In the genomic region with DNA sequence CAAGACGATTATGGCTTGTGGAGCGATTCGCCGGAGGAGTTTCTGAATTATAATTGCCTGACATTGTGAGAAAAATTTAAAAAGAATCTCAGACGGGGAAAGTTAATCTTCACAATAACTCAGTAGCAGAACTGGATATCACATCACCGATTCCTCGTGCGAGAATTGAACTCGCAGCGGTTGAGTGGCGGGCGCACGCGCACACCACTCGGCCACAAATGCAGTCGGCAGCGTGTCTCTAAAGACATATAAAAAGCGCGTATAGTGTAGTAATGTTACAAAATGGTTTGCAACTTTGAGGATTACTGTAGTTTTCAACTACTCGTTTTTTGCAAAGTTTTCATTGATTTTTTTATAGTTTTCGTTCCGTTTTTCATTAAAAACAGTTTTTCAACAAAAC, we compare ENCODE assay signal across 3 worm cellular contexts.
TF ChIP-seq lines count a peak whose summit lies in the region.

No protein-coding gene starts in this region.

TF ChIP-seq in whole organism, L1 larva, 84 proteins besides CTCF, POLR2A, EP300 and RAD21 (continued from another document and continues in another):
- TF ChIP-seq zip-4 (GFP tag; optimal IDR thresholded peaks at IDR 0.05; lab: Kevin White, UChicago): peak; percentile 15
- TF ChIP-seq dsc-1 (tag; optimal IDR thresholded peaks at IDR 0.05; lab: Kevin White, UChicago): peak; percentile 62
- peak; percentile 16 for TF ChIP-seq unc-86 (tag; optimal IDR thresholded peaks at IDR 0.05; lab: Kevin White, UChicago)
- TF ChIP-seq mdl-1 (tag; optimal IDR thresholded peaks at IDR 0.05; lab: Kevin White, UChicago): peak in 1 of 2 experiments; percentile 85
- TF ChIP-seq irx-1 (tag; optimal IDR thresholded peaks at IDR 0.05; lab: Kevin White, UChicago): peak; percentile 1
- TF ChIP-seq snpc-4 (tag; optimal IDR thresholded peaks at IDR 0.05; lab: Kevin White, UChicago): peak; percentile 51
- peak; percentile 79 for TF ChIP-seq nhr-85 (tag; lab: Kevin White, UChicago)
- TF ChIP-seq rnt-1 (tag; optimal IDR thresholded peaks at IDR 0.05; lab: Kevin White, UChicago): peak; percentile 79
- TF ChIP-seq elt-3 (tag; optimal IDR thresholded peaks at IDR 0.05; lab: Kevin White, UChicago): peak in 2 of 6 experiments; percentile 34 to 51
- TF ChIP-seq sptf-1 (tag; optimal IDR thresholded peaks at IDR 0.05; lab: Kevin White, UChicago): no peak
- peak; percentile 72 to 91 for TF ChIP-seq lsy-2 (tag; optimal IDR thresholded peaks at IDR 0.05; lab: Kevin White, UChicago)
- TF ChIP-seq elt-2 (tag; optimal IDR thresholded peaks at IDR 0.05; lab: Kevin White, UChicago): peak; percentile 50
- peak; percentile 48 for TF ChIP-seq vab-15 (tag; optimal IDR thresholded peaks at IDR 0.05; lab: Kevin White, UChicago)
- peak; percentile 19 for TF ChIP-seq egl-13 (tag; optimal IDR thresholded peaks at IDR 0.05; lab: Kevin White, UChicago)
- no peak for TF ChIP-seq C34B4.2 (tag; optimal IDR thresholded peaks at IDR 0.05; lab: Kevin White, UChicago)
- TF ChIP-seq jun-1 (tag; optimal IDR thresholded peaks at IDR 0.05; lab: Kevin White, UChicago): peak; percentile 63
- peak; percentile 70 for TF ChIP-seq fkh-8 (tag; optimal IDR thresholded peaks at IDR 0.05; lab: Kevin White, UChicago)
- TF ChIP-seq lin-15B (tag; optimal IDR thresholded peaks at IDR 0.05; lab: Kevin White, UChicago): peak; percentile 37
- TF ChIP-seq F16B12.6 (tag; optimal IDR thresholded peaks at IDR 0.05; lab: Kevin White, UChicago): peak; percentile 46
- peak; percentile 19 to 61 (median 59) for TF ChIP-seq dpl-1 (GFP tag; optimal IDR thresholded peaks at IDR 0.05; lab: Kevin White, UChicago)
- peak; percentile 41 for TF ChIP-seq nhr-77 (tag; optimal IDR thresholded peaks at IDR 0.05; lab: Kevin White, UChicago)
- TF ChIP-seq pax-3 (tag; optimal IDR thresholded peaks at IDR 0.05; lab: Kevin White, UChicago): no peak
- TF ChIP-seq unc-130 (tag; optimal IDR thresholded peaks at IDR 0.05; lab: Kevin White, UChicago): peak; percentile 73
- TF ChIP-seq ama-1 (optimal IDR thresholded peaks at IDR 0.05; lab: Kevin White, UChicago): no peak
- no peak for TF ChIP-seq nhr-12 (tag; optimal IDR thresholded peaks at IDR 0.05; lab: Kevin White, UChicago)
- no peak for TF ChIP-seq Y116A8C.19 (tag; optimal IDR thresholded peaks at IDR 0.05; lab: Kevin White, UChicago; ENCODE audit: borderline replicate concordance)
- peak; percentile 54 to 62 for TF ChIP-seq efl-1 (optimal IDR thresholded peaks at IDR 0.05; lab: Kevin White, UChicago)
- TF ChIP-seq efl-1 (GFP tag; optimal IDR thresholded peaks at IDR 0.05 in 1 of 2; lab: Kevin White, UChicago): peak; percentile 50 to 96
- peak; percentile 68 for TF ChIP-seq nhr-20 (tag; optimal IDR thresholded peaks at IDR 0.05; lab: Kevin White, UChicago)
- TF ChIP-seq aly-2 (tag; optimal IDR thresholded peaks at IDR 0.05; lab: Kevin White, UChicago): peak; percentile 69
- peak; percentile 53 for TF ChIP-seq xbp-1 (tag; optimal IDR thresholded peaks at IDR 0.05; lab: Kevin White, UChicago)
- TF ChIP-seq fkh-10 (GFP tag; optimal IDR thresholded peaks at IDR 0.05; lab: Kevin White, UChicago): peak; percentile 40
- TF ChIP-seq swsn-7 (tag; optimal IDR thresholded peaks at IDR 0.05; lab: Kevin White, UChicago): peak; percentile 70
- TF ChIP-seq ceh-88 (GFP tag; IDR thresholded peaks at IDR 0.05; lab: Robert Waterston, UW): peak; percentile 60
- TF ChIP-seq lin-14 (GFP tag; optimal IDR thresholded peaks at IDR 0.05; lab: Kevin White, UChicago): no peak
- peak; percentile 85 for TF ChIP-seq mep-1 (tag; optimal IDR thresholded peaks at IDR 0.05; lab: Kevin White, UChicago)
- no peak for TF ChIP-seq hlh-17 (GFP tag; optimal IDR thresholded peaks at IDR 0.05; lab: Kevin White, UChicago; ENCODE audit: borderline replicate concordance)
- TF ChIP-seq nhr-71 (tag; optimal IDR thresholded peaks at IDR 0.05; lab: Kevin White, UChicago): peak; percentile 80
- TF ChIP-seq nhr-47 (tag; optimal IDR thresholded peaks at IDR 0.05; lab: Kevin White, UChicago): peak; percentile 78
- peak; percentile 82 for TF ChIP-seq lir-3 (tag; optimal IDR thresholded peaks at IDR 0.05; lab: Kevin White, UChicago; ENCODE audit: poor library complexity)
- TF ChIP-seq skn-1 (tag; optimal IDR thresholded peaks at IDR 0.05; lab: Kevin White, UChicago): peak; percentile 41
- TF ChIP-seq nhr-237 (tag; optimal IDR thresholded peaks at IDR 0.05; lab: Kevin White, UChicago): no peak

TF ChIP-seq in whole organism, L3 larva, 47 proteins besides CTCF, POLR2A, EP300 and RAD21 (continued from another document):
- TF ChIP-seq hmg-11 (tag; optimal IDR thresholded peaks at IDR 0.05; lab: Kevin White, UChicago) (peak; percentile 93), aly-2 (tag; optimal IDR thresholded peaks at IDR 0.05; lab: Kevin White, UChicago) (no peak)

TF ChIP-seq in whole organism, young adult, 124 proteins besides CTCF, POLR2A, EP300 and RAD21 (continued from another document and continues in another):
- TF ChIP-seq snpc-3.4 (tag; optimal IDR thresholded peaks at IDR 0.05; lab: Kevin White, UChicago) (peak; percentile 93), F10E7.11 (tag; optimal IDR thresholded peaks at IDR 0.05; lab: Kevin White, UChicago) (peak; percentile 92), egrh-3 (GFP tag; IDR thresholded peaks at IDR 0.05; lab: Robert Waterston, UW) (peak; percentile 50), lin-54 (GFP tag; optimal IDR thresholded peaks at IDR 0.05; lab: Kevin White, UChicago) (peak; percentile 81), B0035.1 (tag; optimal IDR thresholded peaks at IDR 0.05; lab: Kevin White, UChicago) (peak; percentile 76), F39B2.1 (GFP tag; IDR thresholded peaks at IDR 0.05; lab: Robert Waterston, UW) (peak; percentile 85; the same call in 1 of the 2 replicates), nhr-27 (tag; optimal IDR thresholded peaks at IDR 0.05; lab: Kevin White, UChicago) (peak; percentile 97), B0336.3 (GFP tag; IDR thresholded peaks at IDR 0.05; lab: Robert Waterston, UW) (peak; percentile 87), rpc-1 (optimal IDR thresholded peaks at IDR 0.05; lab: Kevin White, UChicago) (peak; percentile 84), rpc-1 (tag; optimal IDR thresholded peaks at IDR 0.05; lab: Kevin White, UChicago) (peak; percentile 99), madf-10 (tag; optimal IDR thresholded peaks at IDR 0.05; lab: Kevin White, UChicago) (peak; percentile 87), ztf-3 (GFP tag; optimal IDR thresholded peaks at IDR 0.05; lab: Kevin White, UChicago) (peak; percentile 41), B0019.2 (GFP tag; conservative IDR thresholded peaks at IDR 0.05; lab: Robert Waterston, UW) (peak; percentile 72), madf-8 (GFP tag; conservative IDR thresholded peaks at IDR 0.05; lab: Robert Waterston, UW) (peak; percentile 49), ama-1 (optimal IDR thresholded peaks at IDR 0.05; lab: Kevin White, UChicago) (no peak), ama-1 (GFP tag; optimal IDR thresholded peaks at IDR 0.05; lab: Kevin White, UChicago) (peak; percentile 92 to 93), lin-26 (GFP tag; IDR thresholded peaks at IDR 0.05; lab: Robert Waterston, UW) (peak; percentile 99), Y53G8AR.9 (GFP tag; conservative IDR thresholded peaks at IDR 0.05; lab: Robert Waterston, UW) (peak; percentile 83; the same call in 1 of the 2 replicates), unc-62 (GFP tag; optimal IDR thresholded peaks at IDR 0.05; lab: Kevin White, UChicago) (no peak), hmg-20 (GFP tag; IDR thresholded peaks at IDR 0.05; lab: Robert Waterston, UW) (peak; percentile 88), ztf-26 (tag; optimal IDR thresholded peaks at IDR 0.05; lab: Kevin White, UChicago) (peak; percentile 87), mxl-1 (tag; optimal IDR thresholded peaks at IDR 0.05; lab: Kevin White, UChicago) (peak; percentile 98), snpc-1.1 (tag; optimal IDR thresholded peaks at IDR 0.05; lab: Kevin White, UChicago; ENCODE audit: insufficient read depth) (peak; percentile 82), ccch-3 (GFP tag; optimal IDR thresholded peaks at IDR 0.05; lab: Kevin White, UChicago) (peak; percentile 67), Y79H2A.3 (GFP tag; conservative IDR thresholded peaks at IDR 0.05; lab: Robert Waterston, UW) (peak; percentile 61; the same call in 1 of the 2 replicates), Y53F4B.3 (GFP tag; IDR thresholded peaks at IDR 0.05; lab: Robert Waterston, UW) (peak; percentile 83), mel-28 (tag; optimal IDR thresholded peaks at IDR 0.05; lab: Kevin White, UChicago; ENCODE audit: borderline replicate concordance) (peak; percentile 70), F49E8.2 (tag; optimal IDR thresholded peaks at IDR 0.05; lab: Kevin White, UChicago; ENCODE audit: insufficient read depth) (peak; percentile 24), egl-18 (GFP tag; IDR thresholded peaks at IDR 0.05; lab: Robert Waterston, UW) (peak; percentile 85), rec-8 (tag; optimal IDR thresholded peaks at IDR 0.05; lab: Kevin White, UChicago) (peak; percentile 92 to 98), nfya-2 (GFP tag; IDR thresholded peaks at IDR 0.05; lab: Robert Waterston, UW) (0 out of 2 replicates have a peak, but pooled peaks have one; percentile 46), let-526 (GFP tag; IDR thresholded peaks at IDR 0.05; lab: Robert Waterston, UW) (0 out of 2 replicates have a peak, but pooled peaks have one; percentile 79), bed-1 (GFP tag; IDR thresholded peaks at IDR 0.05; lab: Robert Waterston, UW) (peak; percentile 87; the same call in 1 of the 2 replicates), madf-6 (GFP tag; IDR thresholded peaks at IDR 0.05; lab: Robert Waterston, UW) (peak; percentile 86), nfyb-1 (GFP tag; IDR thresholded peaks at IDR 0.05; lab: Robert Waterston, UW) (peak; percentile 93), bed-2 (GFP tag; IDR thresholded peaks at IDR 0.05; lab: Robert Waterston, UW) (no peak), rcor-1 (GFP tag; IDR thresholded peaks at IDR 0.05; lab: Robert Waterston, UW) (peak; percentile 88), Y95B8A.8 (GFP tag; IDR thresholded peaks at IDR 0.05; lab: Robert Waterston, UW) (0 out of 2 replicates have a peak, but pooled peaks have one; percentile 31), attf-6 (GFP tag; IDR thresholded peaks at IDR 0.05; lab: Robert Waterston, UW) (peak; percentile 79), ztf-22 (GFP tag; optimal IDR thresholded peaks at IDR 0.05; lab: Kevin White, UChicago) (peak; percentile 57), D2030.7 (GFP tag; IDR thresholded peaks at IDR 0.05; lab: Robert Waterston, UW) (peak; percentile 90), tbx-9 (tag; optimal IDR thresholded peaks at IDR 0.05; lab: Kevin White, UChicago; ENCODE audit: borderline replicate concordance) (peak; percentile 26), tlf-1 (GFP tag; optimal IDR thresholded peaks at IDR 0.05; lab: Kevin White, UChicago) (peak; percentile 76), hlh-26 (GFP tag; conservative IDR thresholded peaks at IDR 0.05; lab: Robert Waterston, UW) (0 out of 2 replicates have a peak, but pooled peaks have one; percentile 25), dpff-1 (tag; optimal IDR thresholded peaks at IDR 0.05; lab: Kevin White, UChicago) (peak; percentile 52), efl-1 (GFP tag; optimal IDR thresholded peaks at IDR 0.05; lab: Kevin White, UChicago) (peak; percentile 25), nfya-1 (tag; optimal IDR thresholded peaks at IDR 0.05; lab: Kevin White, UChicago; ENCODE audit: borderline replicate concordance, insufficient read depth) (no peak), ceh-27 (GFP tag; optimal IDR thresholded peaks at IDR 0.05; lab: Kevin White, UChicago) (peak; percentile 94), somi-1 (GFP tag; optimal IDR thresholded peaks at IDR 0.05; lab: Kevin White, UChicago) (peak; percentile 88), nhr-80 (tag; optimal IDR thresholded peaks at IDR 0.05; lab: Kevin White, UChicago) (peak; percentile 57), ceh-79 (tag; optimal IDR thresholded peaks at IDR 0.05; lab: Kevin White, UChicago) (peak; percentile 91), Y67H2A.10 (GFP tag; conservative IDR thresholded peaks at IDR 0.05; lab: Robert Waterston, UW) (0 out of 2 replicates have a peak, but pooled peaks have one; percentile 50), Y56A3A.18 (GFP tag; IDR thresholded peaks at IDR 0.05; lab: Robert Waterston, UW) (peak; percentile 88), ceh-58 (GFP tag; IDR thresholded peaks at IDR 0.05; lab: Robert Waterston, UW) (peak; percentile 87; the same call in 1 of the 2 replicates), fkh-3 (tag; optimal IDR thresholded peaks at IDR 0.05; lab: Kevin White, UChicago) (peak; percentile 97), snpc-1.3 (tag; optimal IDR thresholded peaks at IDR 0.05; lab: Kevin White, UChicago; ENCODE audit: insufficient read depth) (peak; percentile 97), hlh-12 (tag; optimal IDR thresholded peaks at IDR 0.05; lab: Kevin White, UChicago) (peak; percentile 85), him-1 (tag; optimal IDR thresholded peaks at IDR 0.05; lab: Kevin White, UChicago) (peak; percentile 98), dpl-1 (GFP tag; optimal IDR thresholded peaks at IDR 0.05; lab: Kevin White, UChicago) (peak; percentile 17), ztf-6 (GFP tag; IDR thresholded peaks at IDR 0.05; lab: Robert Waterston, UW) (peak; percentile 90), nhr-179 (tag; optimal IDR thresholded peaks at IDR 0.05; lab: Kevin White, UChicago) (peak; percentile 75), hsf-1 (GFP tag; IDR thresholded peaks at IDR 0.05; lab: Robert Waterston, UW) (peak; percentile 64; the same call in 1 of the 2 replicates), sdz-38 (tag; optimal IDR thresholded peaks at IDR 0.05; lab: Kevin White, UChicago) (no peak), ztf-28 (GFP tag; IDR thresholded peaks at IDR 0.05; lab: Robert Waterston, UW) (peak; percentile 75; the same call in 1 of the 2 replicates), lag-1 (GFP tag; IDR thresholded peaks at IDR 0.05; lab: Robert Waterston, UW) (peak; percentile 87; the same call in 1 of the 2 replicates), cebp-2 (GFP tag; IDR thresholded peaks at IDR 0.05; lab: Robert Waterston, UW) (peak; percentile 97), C17E4.6 (GFP tag; IDR thresholded peaks at IDR 0.05; lab: Robert Waterston, UW) (peak; percentile 69), cebp-1 (GFP tag; IDR thresholded peaks at IDR 0.05; lab: Robert Waterston, UW) (peak; percentile 56; the same call in 1 of the 2 replicates), cebp-1 (tag; optimal IDR thresholded peaks at IDR 0.05; lab: Kevin White, UChicago) (no peak), sea-2 (GFP tag; IDR thresholded peaks at IDR 0.05; lab: Robert Waterston, UW) (peak; percentile 86), zfh-2 (GFP tag; conservative IDR thresholded peaks at IDR 0.05; lab: Robert Waterston, UW) (peak; percentile 83), F37B4.10 (GFP tag; IDR thresholded peaks at IDR 0.05; lab: Robert Waterston, UW) (0 out of 2 replicates have a peak, but pooled peaks have one; percentile 76), ceh-91 (GFP tag; IDR thresholded peaks at IDR 0.05; lab: Robert Waterston, UW) (peak; percentile 58; the same call in 1 of the 2 replicates), F52B5.7 (tag; optimal IDR thresholded peaks at IDR 0.05; lab: Kevin White, UChicago) (peak; percentile 98), ceh-40 (GFP tag; IDR thresholded peaks at IDR 0.05; lab: Robert Waterston, UW) (peak; percentile 71; the same call in 1 of the 2 replicates), F55B11.4 (tag; optimal IDR thresholded peaks at IDR 0.05; lab: Kevin White, UChicago; ENCODE audit: borderline replicate concordance, insufficient read depth) (no peak), mcd-1 (GFP tag; IDR thresholded peaks at IDR 0.05; lab: Robert Waterston, UW) (peak; percentile 83), T07F8.4 (tag; optimal IDR thresholded peaks at IDR 0.05; lab: Kevin White, UChicago) (peak; percentile 93), ets-4 (GFP tag; optimal IDR thresholded peaks at IDR 0.05; lab: Kevin White, UChicago) (peak; percentile 94), unc-130 (GFP tag; optimal IDR thresholded peaks at IDR 0.05; lab: Kevin White, UChicago) (peak; percentile 62), dox-1 (GFP tag; IDR thresholded peaks at IDR 0.05; lab: Robert Waterston, UW) (peak; percentile 94), pha-4 (tag; optimal IDR thresholded peaks at IDR 0.05; lab: Kevin White, UChicago) (no peak)
